Worm (Caenorhabditis elegans) whole organism, L2 larva: ENCODE data around the gene ergi-3.

ENCODE experiments used
- ama-1 ChIP-seq: fragments of 150-350 bp; optimal IDR thresholded peaks from 2 replicates; lab custom pipeline; 2018; ENCODE audit warnings: inconsistent platforms
- sma-3 ChIP-seq: sonication (generic microtip); optimal IDR thresholded peaks from 2 replicates; lab custom pipeline; 2016; ENCODE audit warnings: missing genetic modification reagents, missing genetic modification characterization, missing compliant biosample characterization
- unc-62 ChIP-seq: fragments of 150-350 bp; optimal IDR thresholded peaks from 2 replicates; lab custom pipeline; 2014; ENCODE audit warnings: missing biosample characterization, missing genetic modification reagents, missing genetic modification characterization

ce11 chrX:15598661-15599384 lies 17.7 kb downstream of the ergi-3 start:
- no peak for TF ChIP-seq ama-1 (lab: Kevin White, UChicago)
- TF ChIP-seq unc-62: no peak
- no peak for TF ChIP-seq sma-3
